Worm (Caenorhabditis elegans) whole organism, late embryonic: ENCODE data around the gene C31H2.4.

Experiments
- C38D4.7 ChIP-seq: fragments of 200-800 bp; sonication (Bioruptor generic); optimal IDR thresholded peaks from 2 replicates; lab custom pipeline; 2018; ENCODE audit warnings: mild to moderate bottlenecking, missing genetic modification characterization, moderate library complexity, missing compliant biosample characterization
- F13H6.1 ChIP-seq: sonication (generic microtip); optimal IDR thresholded peaks from 2 replicates; lab custom pipeline; 2016; ENCODE audit warnings: missing genetic modification characterization, missing compliant biosample characterization
- K09A11.1 ChIP-seq: sonication (generic microtip); optimal IDR thresholded peaks from 2 replicates; lab custom pipeline; 2017; ENCODE audit warnings: antibody characterized with exemption, mild to moderate bottlenecking, missing genetic modification characterization, missing compliant biosample characterization; ENCODE audit not compliant: insufficient read depth
- T23F11.4 ChIP-seq: fragments of 200-800 bp; sonication (Bioruptor generic); optimal IDR thresholded peaks from 2 replicates; lab custom pipeline; 2018; ENCODE audit warnings: mild to moderate bottlenecking, missing genetic modification characterization, missing compliant biosample characterization
- ahr-1 ChIP-seq: sonication (generic microtip); optimal IDR thresholded peaks from 2 replicates; lab custom pipeline; 2016; ENCODE audit warnings: missing genetic modification characterization, missing compliant biosample characterization
- ama-1 ChIP-seq: fragments of 150-350 bp; optimal IDR thresholded peaks from 2 replicates; lab custom pipeline; 2014
- ceh-14 ChIP-seq: sonication (generic microtip); optimal IDR thresholded peaks from 2 replicates; lab custom pipeline; 2016; ENCODE audit warnings: missing genotype, missing genetic modification characterization, missing compliant biosample characterization
- ceh-19 ChIP-seq: fragments of 200-800 bp; sonication (Bioruptor generic); optimal IDR thresholded peaks from 2 replicates; lab custom pipeline; 2018; ENCODE audit warnings: mild to moderate bottlenecking, missing genetic modification characterization, missing compliant biosample characterization
- ceh-2 ChIP-seq: sonication (generic microtip); optimal IDR thresholded peaks from 2 replicates; lab custom pipeline; 2016; ENCODE audit warnings: missing genotype, missing genetic modification characterization, missing compliant biosample characterization
- ceh-22 ChIP-seq: sonication (generic microtip); optimal IDR thresholded peaks from 2 replicates; lab custom pipeline; 2017; ENCODE audit warnings: missing biosample characterization, missing genetic modification characterization
- ceh-24 ChIP-seq: sonication (generic microtip); optimal IDR thresholded peaks from 2 replicates; lab custom pipeline; 2016; ENCODE audit warnings: mild to moderate bottlenecking, missing genetic modification characterization, missing compliant biosample characterization
- ceh-30 ChIP-seq: fragments of 150-350 bp; optimal IDR thresholded peaks from 2 replicates; lab custom pipeline; 2014; ENCODE audit warnings: missing biosample characterization, missing genetic modification characterization
- ceh-31 ChIP-seq: sonication (generic microtip); optimal IDR thresholded peaks from 2 replicates; lab custom pipeline; 2016; ENCODE audit warnings: missing genetic modification characterization, missing compliant biosample characterization
- ceh-45 ChIP-seq: fragments of 200-800 bp; sonication (Bioruptor generic); IDR thresholded peaks from 2 replicates; pipeline ENCODE4 v1.3.6; 2022; ENCODE audit warnings: missing genetic modification reagents, missing genetic modification characterization, missing compliant biosample characterization
- ceh-48 ChIP-seq: sonication (generic microtip); optimal IDR thresholded peaks from 2 replicates; lab custom pipeline; 2016; ENCODE audit warnings: missing genetic modification characterization, inconsistent platforms, missing compliant biosample characterization
- dmd-4 ChIP-seq: sonication (generic microtip); optimal IDR thresholded peaks from 2 replicates; lab custom pipeline; 2016; ENCODE audit warnings: borderline replicate concordance, missing genetic modification characterization, missing compliant biosample characterization
- elt-2 ChIP-seq: sonication (generic microtip); optimal IDR thresholded peaks from 2 replicates; lab custom pipeline; 2016; ENCODE audit warnings: missing genetic modification reagents, missing genetic modification characterization, missing compliant biosample characterization
- ets-4 ChIP-seq: sonication (generic microtip); optimal IDR thresholded peaks from 2 replicates; lab custom pipeline; 2016; ENCODE audit warnings: missing genetic modification characterization, missing compliant biosample characterization
- fax-1 ChIP-seq: sonication (generic microtip); optimal IDR thresholded peaks from 2 replicates; lab custom pipeline; 2016; ENCODE audit warnings: missing genotype, missing genetic modification characterization, missing compliant biosample characterization
- fkh-10 ChIP-seq: fragments of 150-350 bp; optimal IDR thresholded peaks from 2 replicates; lab custom pipeline; 2014; ENCODE audit warnings: missing biosample characterization, missing genetic modification reagents, missing genetic modification characterization
- fkh-6 ChIP-seq: sonication (generic microtip); optimal IDR thresholded peaks from 2 replicates; lab custom pipeline; 2016; ENCODE audit warnings: missing genetic modification characterization, missing compliant biosample characterization
- hlh-6 ChIP-seq: sonication (generic microtip); optimal IDR thresholded peaks from 2 replicates; lab custom pipeline; 2016; ENCODE audit warnings: missing genotype, missing genetic modification characterization, missing compliant biosample characterization
- hlh-8 ChIP-seq: sonication (generic microtip); optimal IDR thresholded peaks from 2 replicates; lab custom pipeline; 2016; ENCODE audit warnings: missing genotype, missing genetic modification characterization, missing compliant biosample characterization
- lin-11 ChIP-seq: fragments of 200-800 bp; sonication (Bioruptor generic); optimal IDR thresholded peaks from 2 replicates; lab custom pipeline; 2018; ENCODE audit warnings: mild to moderate bottlenecking, missing genetic modification characterization, missing compliant biosample characterization
- mec-3 ChIP-seq: sonication (generic microtip); optimal IDR thresholded peaks from 2 replicates; lab custom pipeline; 2016; ENCODE audit warnings: borderline replicate concordance, missing genetic modification characterization, missing compliant biosample characterization
- nfya-1 ChIP-seq: sonication (generic microtip); optimal IDR thresholded peaks from 2 replicates; lab custom pipeline; 2017; ENCODE audit warnings: missing genetic modification characterization, mild to moderate bottlenecking, missing compliant biosample characterization, antibody characterized with exemption, moderate library complexity
- npax-4 ChIP-seq: sonication (generic microtip); optimal IDR thresholded peaks from 2 replicates; lab custom pipeline; 2016; ENCODE audit warnings: missing genetic modification characterization, missing compliant biosample characterization
- odd-2 ChIP-seq: sonication (generic microtip); optimal IDR thresholded peaks from 2 replicates; lab custom pipeline; 2017; ENCODE audit warnings: antibody characterized with exemption, mild to moderate bottlenecking, missing genetic modification characterization, missing compliant biosample characterization
- pax-1 ChIP-seq: fragments of 150-350 bp; optimal IDR thresholded peaks from 2 replicates; lab custom pipeline; 2014; ENCODE audit warnings: missing biosample characterization, missing genetic modification characterization
- pha-4 ChIP-seq: fragments of 150-350 bp; optimal IDR thresholded peaks from 2 replicates; lab custom pipeline; 2018; ENCODE audit warnings: missing biosample characterization, missing genetic modification reagents, missing genetic modification characterization
- ref-2 ChIP-seq: sonication (generic microtip); optimal IDR thresholded peaks from 2 replicates; lab custom pipeline; 2016; ENCODE audit warnings: missing genetic modification characterization, missing compliant biosample characterization
- rnt-1 ChIP-seq: sonication (generic microtip); optimal IDR thresholded peaks from 2 replicates; lab custom pipeline; 2016; ENCODE audit warnings: missing genetic modification characterization, missing compliant biosample characterization
- sox-4 ChIP-seq: sonication (generic microtip); optimal IDR thresholded peaks from 2 replicates; lab custom pipeline; 2017; ENCODE audit warnings: mild to moderate bottlenecking, missing genetic modification characterization, inconsistent platforms, missing compliant biosample characterization
- syd-9 ChIP-seq: sonication (generic microtip); optimal IDR thresholded peaks from 2 replicates; lab custom pipeline; 2016; ENCODE audit warnings: mild to moderate bottlenecking, missing genetic modification characterization, moderate library complexity, missing compliant biosample characterization
- tbx-2 ChIP-seq: sonication (generic microtip); optimal IDR thresholded peaks from 2 replicates; lab custom pipeline; 2016; ENCODE audit warnings: missing genetic modification characterization, missing compliant biosample characterization
- unc-3 ChIP-seq, 2 experiments: fragments of 200-800 bp in 1 of 2; sonication (Bioruptor generic) in 1 of 2; sonication (generic microtip) in 1 of 2; conservative IDR thresholded peaks in 1 of 2; optimal IDR thresholded peaks in 1 of 2; 2 replicates each; pipeline versions ENCODE4 v1.3.6 to Lab custom; 2016 to 2022; ENCODE audit warnings: missing compliant biosample characterization in 2 of 2, missing genetic modification characterization in 2 of 2, missing genetic modification reagents in 1 of 2
- unc-42 ChIP-seq: sonication (generic microtip); optimal IDR thresholded peaks from 2 replicates; lab custom pipeline; 2016; ENCODE audit warnings: missing genotype, missing genetic modification characterization, missing compliant biosample characterization
- unc-55 ChIP-seq: sonication (generic microtip); optimal IDR thresholded peaks from 2 replicates; lab custom pipeline; 2017; ENCODE audit warnings: missing biosample characterization, missing genetic modification reagents, missing genetic modification characterization
- unc-86 ChIP-seq: sonication (generic microtip); optimal IDR thresholded peaks from 2 replicates; lab custom pipeline; 2016; ENCODE audit warnings: missing genetic modification characterization, missing compliant biosample characterization

The C31H2.4 gene

ce11 chrX:5115511-5115910 is 44.0 kb downstream of the C31H2.4 start:
- TF ChIP-seq lin-11 (tag; lab: Kevin White, UChicago) (no peak), odd-2 (tag; lab: Kevin White, UChicago) (no peak), ama-1 (no peak), ceh-24 (no peak), F13H6.1 (tag; lab: Kevin White, UChicago) (no peak), fax-1 (no peak), pha-4 (tag; lab: Kevin White, UChicago) (no peak), tbx-2 (tag; lab: Kevin White, UChicago) (no peak), ceh-19 (GFP tag; lab: Kevin White, UChicago) (no peak), fkh-6 (tag; lab: Kevin White, UChicago) (no peak), ceh-45 (GFP tag; lab: Robert Waterston, UW) (no peak), K09A11.1 (tag; lab: Kevin White, UChicago) (no peak), unc-42 (tag; lab: Kevin White, UChicago) (no peak), ceh-31 (tag; lab: Kevin White, UChicago) (no peak), unc-86 (tag; lab: Kevin White, UChicago) (no peak), elt-2 (tag; lab: Kevin White, UChicago) (no peak), syd-9 (tag; lab: Kevin White, UChicago) (no peak), ceh-14 (tag; lab: Kevin White, UChicago) (no peak)

DNA sequence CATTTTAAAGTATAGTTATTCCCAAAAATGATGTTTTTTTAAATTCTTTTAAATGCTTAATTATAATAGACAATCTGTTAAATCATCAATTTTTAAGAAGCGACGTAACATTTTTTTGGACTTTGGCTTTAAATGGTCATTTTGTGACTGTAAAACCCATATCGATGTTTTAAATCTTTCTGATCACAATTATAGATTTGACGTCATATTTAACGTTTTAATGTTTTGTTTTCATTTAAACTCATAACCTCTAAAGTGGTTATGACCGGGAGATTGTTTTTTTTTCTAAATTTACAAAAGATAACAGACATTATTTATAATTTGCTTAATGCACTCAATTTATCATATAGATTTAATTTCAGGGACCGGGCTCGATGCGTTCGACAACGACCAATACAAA is 47.6 kb downstream of the C31H2.4 start:
- no peak for TF ChIP-seq F13H6.1 (tag; lab: Kevin White, UChicago)
- no peak for TF ChIP-seq ceh-2 (tag; lab: Kevin White, UChicago)
- no peak for TF ChIP-seq hlh-6 (tag; lab: Kevin White, UChicago)
- TF ChIP-seq ceh-48 (tag; lab: Kevin White, UChicago) = no peak
- TF ChIP-seq ceh-30 (tag; lab: Kevin White, UChicago) = no peak
- no peak for TF ChIP-seq nfya-1 (tag; lab: Kevin White, UChicago)
- TF ChIP-seq unc-86 (tag; lab: Kevin White, UChicago) = no peak
- no peak for TF ChIP-seq npax-4 (tag; lab: Kevin White, UChicago)
- no peak for TF ChIP-seq ceh-19 (GFP tag; lab: Kevin White, UChicago)
- no peak for TF ChIP-seq ama-1
- TF ChIP-seq unc-3 (GFP tag; conservative IDR thresholded peaks at IDR 0.05; lab: Robert Waterston, UW) = no peak
- TF ChIP-seq unc-3 (tag; optimal IDR thresholded peaks at IDR 0.05; lab: Kevin White, UChicago) = no peak

DNA sequence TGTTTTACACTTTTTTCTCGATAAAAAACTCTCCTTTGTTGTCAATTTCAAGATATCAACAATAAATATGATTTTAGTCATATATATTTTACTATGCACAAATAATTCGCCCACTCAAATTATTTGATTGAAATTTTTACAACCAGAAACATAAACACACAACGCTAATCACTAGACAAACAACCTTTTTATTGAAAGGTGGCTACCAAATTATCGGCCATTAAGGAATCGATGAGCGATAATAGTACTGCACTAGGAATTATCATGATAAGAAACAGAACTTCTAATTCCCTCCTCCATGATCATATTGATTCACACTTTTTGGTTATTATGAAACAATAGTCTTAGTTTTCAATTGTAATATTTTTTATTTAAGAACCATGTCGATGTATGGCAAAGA is 50.3 kb downstream of the C31H2.4 start, which contains the start of gene C42D8.1:
TSS of gene C42D8.1 (plus strand) at position 377 of the 400 bp plus-strand sequence.
- no peak for TF ChIP-seq unc-55 (GFP tag; lab: Kevin White, UChicago)
- no peak for TF ChIP-seq syd-9 (tag; lab: Kevin White, UChicago)
- no peak for TF ChIP-seq ceh-31 (tag; lab: Kevin White, UChicago)
- TF ChIP-seq dmd-4 = no peak
- no peak for TF ChIP-seq ceh-24
- TF ChIP-seq sox-4 (tag; lab: Kevin White, UChicago) = no peak
- TF ChIP-seq lin-11 (tag; lab: Kevin White, UChicago) = no peak

DNA sequence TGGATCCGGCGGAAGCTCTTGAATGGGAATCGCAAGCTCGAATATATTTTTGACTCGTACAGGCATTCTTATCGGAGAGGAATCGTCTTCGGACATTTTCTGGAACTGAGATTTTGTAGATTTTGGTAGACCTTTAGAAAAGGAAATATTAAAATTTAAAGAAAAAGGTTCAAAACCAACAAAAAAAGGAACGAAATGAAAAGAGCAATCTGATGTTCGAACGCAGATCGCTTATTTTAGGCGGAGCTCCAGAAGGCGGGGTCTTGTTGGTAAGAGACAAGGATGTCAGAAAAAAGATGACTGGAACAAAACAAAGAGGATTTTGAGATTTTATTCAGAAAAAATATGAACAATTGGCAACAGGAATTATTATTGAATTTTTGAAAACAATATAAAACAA is 52.5 kb downstream of the C31H2.4 start, which contains the start of gene C42D8.9:
TSS of gene C42D8.9 (minus strand) at position 101 of the 400 bp plus-strand sequence.
- TF ChIP-seq ceh-22 (tag; lab: Kevin White, UChicago) (no peak), ets-4 (no peak), ahr-1 (tag; lab: Kevin White, UChicago) (no peak), ceh-24 (no peak), C38D4.7 (no peak), unc-86 (tag; lab: Kevin White, UChicago) (no peak), K09A11.1 (tag; lab: Kevin White, UChicago) (no peak), fkh-10 (no peak), npax-4 (tag; lab: Kevin White, UChicago) (no peak), mec-3 (tag; lab: Kevin White, UChicago) (no peak), T23F11.4 (GFP tag; lab: Kevin White, UChicago) (no peak), rnt-1 (tag; lab: Kevin White, UChicago) (no peak), ceh-14 (tag; lab: Kevin White, UChicago) (no peak), syd-9 (tag; lab: Kevin White, UChicago) (no peak), ceh-2 (tag; lab: Kevin White, UChicago) (no peak), tbx-2 (tag; lab: Kevin White, UChicago) (no peak), pax-1 (tag; lab: Kevin White, UChicago) (no peak), F13H6.1 (tag; lab: Kevin White, UChicago) (no peak), hlh-8 (tag; lab: Kevin White, UChicago) (no peak), ref-2 (tag; lab: Kevin White, UChicago) (no peak)
